Worm (Caenorhabditis elegans) whole organism, L4 larva: Measurements from ENCODE around the gene nhr-16.

Source experiments
- R02D3.7 ChIP-seq: fragments of 150-350 bp; sonication (generic microtip); optimal IDR thresholded peaks from 3 replicates; lab custom pipeline; 2014; ENCODE audit warnings: missing biosample characterization, missing genetic modification characterization
- aly-2 ChIP-seq: sonication (generic microtip); optimal IDR thresholded peaks from 2 replicates; lab custom pipeline; 2018; ENCODE audit warnings: missing biosample characterization, missing genetic modification characterization
- ama-1 ChIP-seq: fragments of 150-350 bp; optimal IDR thresholded peaks from 2 replicates; lab custom pipeline; 2014; ENCODE audit warnings: inconsistent platforms, mixed read lengths
- attf-4 ChIP-seq: sonication (generic microtip); optimal IDR thresholded peaks from 3 replicates; lab custom pipeline; 2017; ENCODE audit warnings: missing biosample characterization, missing genetic modification characterization
- egl-27 ChIP-seq: sonication (generic microtip); optimal IDR thresholded peaks from 3 replicates; lab custom pipeline; 2017; ENCODE audit warnings: missing biosample characterization, missing genetic modification reagents, missing genetic modification characterization
- nhr-11 ChIP-seq: fragments of 150-350 bp; optimal IDR thresholded peaks from 2 replicates; lab custom pipeline; 2014; ENCODE audit warnings: missing biosample characterization, missing genetic modification characterization
- nhr-48 ChIP-seq: sonication (generic microtip); optimal IDR thresholded peaks from 2 replicates; lab custom pipeline; 2016; ENCODE audit warnings: mild to moderate bottlenecking, missing genetic modification characterization, missing compliant biosample characterization
- nhr-6 ChIP-seq: fragments of 150-350 bp; optimal IDR thresholded peaks from 2 replicates; lab custom pipeline; 2014; ENCODE audit warnings: missing biosample characterization, missing genetic modification characterization
- nhr-77 ChIP-seq: fragments of 150-350 bp; optimal IDR thresholded peaks from 2 replicates; lab custom pipeline; 2014; ENCODE audit warnings: missing biosample characterization, missing genetic modification characterization
- snpc-1.2 ChIP-seq: fragments of 200-800 bp; sonication (Bioruptor generic); IDR thresholded peaks from 2 replicates; pipeline ENCODE4 v1.3.6; 2022; ENCODE audit warnings: missing genetic modification reagents, missing genetic modification characterization, missing compliant biosample characterization
- ztf-11 ChIP-seq: fragments of 150-350 bp; optimal IDR thresholded peaks from 2 replicates; lab custom pipeline; 2014; ENCODE audit warnings: missing biosample characterization, missing genetic modification characterization

- no peak for TF ChIP-seq egl-27
- TF ChIP-seq nhr-6 (tag; lab: Kevin White, UChicago): no peak
- no peak for TF ChIP-seq nhr-48
- no peak for TF ChIP-seq snpc-1.2 (GFP tag; lab: Robert Waterston, UW)
- no peak for TF ChIP-seq ama-1 (lab: Kevin White, UChicago)
- TF ChIP-seq aly-2 (tag; lab: Kevin White, UChicago): no peak
- no peak for TF ChIP-seq nhr-77
- TF ChIP-seq R02D3.7: no peak
- TF ChIP-seq nhr-11 (tag; lab: Kevin White, UChicago): no peak
- TF ChIP-seq attf-4: no peak
- TF ChIP-seq ztf-11 (tag; lab: Kevin White, UChicago): no peak
Observed at ce11 chrII:4468897-4469459, 30.4 kb downstream of the nhr-16 start.
